Worm (Caenorhabditis elegans) whole organism, young adult: ENCODE results near the gene F37B12.1.

Experiments
- B0019.2 ChIP-seq: fragments of 200-800 bp; sonication (Bioruptor generic); conservative IDR thresholded peaks from 2 replicates; pipeline ENCODE4 v1.3.6; 2022; ENCODE audit warnings: missing genetic modification reagents, missing genetic modification characterization, missing compliant biosample characterization
- D2030.7 ChIP-seq: fragments of 200-800 bp; sonication (Bioruptor generic); IDR thresholded peaks from 2 replicates; pipeline ENCODE4 v1.3.6; 2022; ENCODE audit warnings: missing genetic modification reagents, missing genetic modification characterization, missing compliant biosample characterization
- F22D6.2 ChIP-seq: sonication (generic microtip); optimal IDR thresholded peaks from 2 replicates; lab custom pipeline; 2016; ENCODE audit warnings: mild to moderate bottlenecking, missing genetic modification characterization, missing compliant biosample characterization
- F33H1.4 ChIP-seq: fragments of 200-800 bp; sonication (Bioruptor generic); IDR thresholded peaks from 2 replicates; pipeline ENCODE4 v1.3.6; 2022; ENCODE audit warnings: missing genetic modification reagents, missing genetic modification characterization, missing compliant biosample characterization
- F37B4.10 ChIP-seq: fragments of 200-800 bp; sonication (Bioruptor generic); IDR thresholded peaks from 2 replicates; pipeline ENCODE4 v1.3.6; 2022; ENCODE audit warnings: missing genetic modification characterization, missing compliant biosample characterization
- F55B11.4 ChIP-seq: sonication (generic microtip); optimal IDR thresholded peaks from 2 replicates; lab custom pipeline; 2016; ENCODE audit warnings: missing compliant biosample characterization, missing genetic modification characterization, borderline replicate concordance; ENCODE audit not compliant: insufficient read depth
- F57C9.4 ChIP-seq: sonication (generic microtip); optimal IDR thresholded peaks from 2 replicates; lab custom pipeline; 2017; ENCODE audit warnings: mild to moderate bottlenecking, missing genetic modification characterization, missing compliant biosample characterization
- K11D2.4 ChIP-seq: fragments of 200-800 bp; sonication (Bioruptor generic); IDR thresholded peaks from 2 replicates; pipeline ENCODE4 v1.3.6; 2022; ENCODE audit warnings: missing genetic modification reagents, missing genetic modification characterization, missing compliant biosample characterization
- Y53G8AR.9 ChIP-seq: fragments of 200-800 bp; sonication (Bioruptor generic); conservative IDR thresholded peaks from 2 replicates; pipeline ENCODE4 v1.3.6; 2022; ENCODE audit warnings: missing genetic modification reagents, missing genetic modification characterization, missing compliant biosample characterization
- Y95B8A.8 ChIP-seq: fragments of 200-800 bp; sonication (Bioruptor generic); IDR thresholded peaks from 2 replicates; pipeline ENCODE4 v1.3.6; 2022; ENCODE audit warnings: missing genetic modification reagents, missing genetic modification characterization, missing compliant biosample characterization
- ama-1 ChIP-seq, 3 experiments: fragments of 150-350 bp in 1 of 3; sonication (generic microtip) in 2 of 3; optimal IDR thresholded peaks; 2 replicates each; lab custom pipeline; 2014 to 2018; ENCODE audit warnings: missing biosample characterization in 2 of 3, missing genetic modification characterization in 2 of 3, missing genetic modification reagents in 2 of 3
- athp-1 ChIP-seq: sonication (generic microtip); optimal IDR thresholded peaks from 2 replicates; lab custom pipeline; 2017; ENCODE audit warnings: mild to moderate bottlenecking, missing genetic modification characterization, missing compliant biosample characterization
- attf-3 ChIP-seq: fragments of 200-800 bp; sonication (Bioruptor generic); conservative IDR thresholded peaks from 2 replicates; pipeline ENCODE4 v1.3.6; 2022; ENCODE audit warnings: missing genetic modification reagents, missing genetic modification characterization, missing compliant biosample characterization
- attf-5 ChIP-seq: fragments of 200-800 bp; sonication (Bioruptor generic); optimal IDR thresholded peaks from 2 replicates; lab custom pipeline; 2018; ENCODE audit warnings: mild to moderate bottlenecking, missing genetic modification characterization, missing compliant biosample characterization
- attf-6 ChIP-seq: fragments of 200-800 bp; sonication (Bioruptor generic); IDR thresholded peaks from 2 replicates; pipeline ENCODE4 v1.3.6; 2022; ENCODE audit warnings: missing genetic modification reagents, missing genetic modification characterization, missing compliant biosample characterization
- bed-1 ChIP-seq: fragments of 200-800 bp; sonication (Bioruptor generic); IDR thresholded peaks from 2 replicates; pipeline ENCODE4 v1.3.6; 2022; ENCODE audit warnings: missing genetic modification reagents, missing genetic modification characterization, missing compliant biosample characterization
- cebp-2 ChIP-seq: fragments of 200-800 bp; sonication (Bioruptor generic); IDR thresholded peaks from 2 replicates; pipeline ENCODE4 v1.3.6; 2022; ENCODE audit warnings: missing genetic modification characterization, missing compliant biosample characterization
- ceh-100 ChIP-seq: fragments of 200-800 bp; sonication (Bioruptor generic); IDR thresholded peaks from 2 replicates; pipeline ENCODE4 v1.3.6; 2022; ENCODE audit warnings: missing genetic modification reagents, missing genetic modification characterization, missing compliant biosample characterization
- ceh-27 ChIP-seq: fragments of 200-800 bp; sonication (Bioruptor generic); optimal IDR thresholded peaks from 2 replicates; lab custom pipeline; 2018; ENCODE audit warnings: mild to moderate bottlenecking, missing genetic modification characterization, moderate library complexity, missing compliant biosample characterization
- ceh-40 ChIP-seq: fragments of 200-800 bp; sonication (Bioruptor generic); IDR thresholded peaks from 2 replicates; pipeline ENCODE4 v1.3.6; 2022; ENCODE audit warnings: missing genetic modification characterization, missing compliant biosample characterization
- ceh-79 ChIP-seq: sonication (generic microtip); optimal IDR thresholded peaks from 2 replicates; lab custom pipeline; 2017; ENCODE audit warnings: mild to moderate bottlenecking, missing genetic modification characterization, missing compliant biosample characterization
- ceh-91 ChIP-seq: fragments of 200-800 bp; sonication (Bioruptor generic); IDR thresholded peaks from 2 replicates; pipeline ENCODE4 v1.3.6; 2022; ENCODE audit warnings: missing genetic modification reagents, missing genetic modification characterization, missing compliant biosample characterization
- chd-7 ChIP-seq: sonication (generic microtip); optimal IDR thresholded peaks from 2 replicates; lab custom pipeline; 2016; ENCODE audit warnings: mild to moderate bottlenecking, missing genetic modification characterization, moderate library complexity, missing compliant biosample characterization
- dox-1 ChIP-seq: fragments of 200-800 bp; sonication (Bioruptor generic); IDR thresholded peaks from 2 replicates; pipeline ENCODE4 v1.3.6; 2022; ENCODE audit warnings: missing genetic modification reagents, missing genetic modification characterization, missing compliant biosample characterization
- efl-1 ChIP-seq: fragments of 150-350 bp; optimal IDR thresholded peaks from 2 replicates; lab custom pipeline; 2014; ENCODE audit warnings: missing biosample characterization, missing genetic modification reagents, missing genetic modification characterization
- egl-44 ChIP-seq: fragments of 200-800 bp; sonication (Bioruptor generic); IDR thresholded peaks from 2 replicates; pipeline ENCODE4 v1.3.6; 2022; ENCODE audit warnings: missing genetic modification reagents, missing genetic modification characterization, missing compliant biosample characterization
- egrh-3 ChIP-seq: fragments of 200-800 bp; sonication (Bioruptor generic); IDR thresholded peaks from 2 replicates; pipeline ENCODE4 v1.3.6; 2022; ENCODE audit warnings: missing genetic modification reagents, missing genetic modification characterization, missing compliant biosample characterization
- ekl-4 ChIP-seq: fragments of 200-800 bp; sonication (Bioruptor generic); IDR thresholded peaks from 2 replicates; pipeline ENCODE4 v1.3.6; 2022; ENCODE audit warnings: missing genetic modification reagents, missing genetic modification characterization, missing compliant biosample characterization
- gei-17 ChIP-seq: fragments of 200-800 bp; sonication (Bioruptor generic); optimal IDR thresholded peaks from 2 replicates; lab custom pipeline; 2018; ENCODE audit warnings: mild to moderate bottlenecking, missing genetic modification characterization, missing compliant biosample characterization
- hmg-20 ChIP-seq: fragments of 200-800 bp; sonication (Bioruptor generic); IDR thresholded peaks from 2 replicates; pipeline ENCODE4 v1.3.6; 2022; ENCODE audit warnings: missing genetic modification reagents, missing genetic modification characterization, missing compliant biosample characterization
- let-526 ChIP-seq: fragments of 200-800 bp; sonication (Bioruptor generic); IDR thresholded peaks from 2 replicates; pipeline ENCODE4 v1.3.6; 2022; ENCODE audit warnings: missing genetic modification reagents, missing genetic modification characterization, missing compliant biosample characterization
- lin-40 ChIP-seq: sonication (generic microtip); optimal IDR thresholded peaks from 2 replicates; lab custom pipeline; 2016; ENCODE audit warnings: missing genetic modification characterization, mild to moderate bottlenecking, missing compliant biosample characterization, missing genotype, missing genetic modification reagents
- lin-54 ChIP-seq: fragments of 200-800 bp; sonication (Bioruptor generic); optimal IDR thresholded peaks from 2 replicates; lab custom pipeline; 2018; ENCODE audit warnings: mild to moderate bottlenecking, missing genetic modification characterization, missing compliant biosample characterization
- lir-1 ChIP-seq: fragments of 200-800 bp; sonication (Bioruptor generic); conservative IDR thresholded peaks from 2 replicates; pipeline ENCODE4 v1.3.6; 2022; ENCODE audit warnings: missing genetic modification reagents, missing genetic modification characterization, missing compliant biosample characterization
- lsl-1 ChIP-seq: fragments of 200-800 bp; sonication (Bioruptor generic); optimal IDR thresholded peaks from 2 replicates; lab custom pipeline; 2018; ENCODE audit warnings: mild to moderate bottlenecking, missing genetic modification characterization, moderate library complexity, missing compliant biosample characterization
- madf-6 ChIP-seq: fragments of 200-800 bp; sonication (Bioruptor generic); IDR thresholded peaks from 2 replicates; pipeline ENCODE4 v1.3.6; 2022; ENCODE audit warnings: missing genetic modification reagents, missing genetic modification characterization, missing compliant biosample characterization
- madf-8 ChIP-seq: fragments of 200-800 bp; sonication (Bioruptor generic); conservative IDR thresholded peaks from 2 replicates; pipeline ENCODE4 v1.3.6; 2022; ENCODE audit warnings: missing genetic modification reagents, missing genetic modification characterization, missing compliant biosample characterization
- mcd-1 ChIP-seq: fragments of 200-800 bp; sonication (Bioruptor generic); IDR thresholded peaks from 2 replicates; pipeline ENCODE4 v1.3.6; 2022; ENCODE audit warnings: missing genetic modification reagents, missing genetic modification characterization, missing compliant biosample characterization
- mel-28 ChIP-seq: sonication (generic microtip); optimal IDR thresholded peaks from 2 replicates; lab custom pipeline; 2016; ENCODE audit warnings: borderline replicate concordance, mild to moderate bottlenecking, missing genetic modification characterization, missing compliant biosample characterization
- nhr-120 ChIP-seq: fragments of 200-800 bp; sonication (Bioruptor generic); IDR thresholded peaks from 2 replicates; pipeline ENCODE4 v1.3.6; 2022; ENCODE audit warnings: missing genetic modification characterization, missing compliant biosample characterization
- nhr-27 ChIP-seq: fragments of 200-800 bp; sonication (Bioruptor generic); optimal IDR thresholded peaks from 2 replicates; lab custom pipeline; 2018; ENCODE audit warnings: mild to moderate bottlenecking, missing genetic modification characterization, moderate library complexity, missing compliant biosample characterization
- nhr-90 ChIP-seq: sonication (generic microtip); optimal IDR thresholded peaks from 2 replicates; lab custom pipeline; 2016; ENCODE audit warnings: missing genotype, mild to moderate bottlenecking, missing genetic modification characterization, missing compliant biosample characterization
- pbrm-1 ChIP-seq: fragments of 200-800 bp; sonication (Bioruptor generic); IDR thresholded peaks from 2 replicates; pipeline ENCODE4 v1.3.6; 2022; ENCODE audit warnings: missing genetic modification reagents, missing genetic modification characterization, missing compliant biosample characterization
- repo-1 ChIP-seq: sonication (generic microtip); optimal IDR thresholded peaks from 2 replicates; lab custom pipeline; 2017; ENCODE audit warnings: mild to moderate bottlenecking, missing genetic modification characterization, missing compliant biosample characterization
- snpc-4 ChIP-seq, 5 experiments: fragments of 150-350 bp in 1 of 5; sonication (generic microtip) in 4 of 5; optimal IDR thresholded peaks; 2 replicates each; lab custom pipeline; 2014 to 2018; ENCODE audit warnings: missing genetic modification characterization in 5 of 5, missing biosample characterization in 3 of 5, antibody characterized with exemption in 2 of 5, mild to moderate bottlenecking in 2 of 5, missing compliant biosample characterization in 2 of 5, missing genotype in 2 of 5, moderate library complexity in 2 of 5, missing genetic modification reagents in 1 of 5
- zfh-2 ChIP-seq: fragments of 200-800 bp; sonication (Bioruptor generic); conservative IDR thresholded peaks from 2 replicates; pipeline ENCODE4 v1.3.6; 2022; ENCODE audit warnings: missing genetic modification reagents, missing genetic modification characterization, missing compliant biosample characterization
- ztf-25 ChIP-seq: fragments of 200-800 bp; sonication (Bioruptor generic); IDR thresholded peaks from 2 replicates; pipeline ENCODE4 v1.3.6; 2022; ENCODE audit warnings: missing genetic modification reagents, missing genetic modification characterization, missing compliant biosample characterization

Gene F37B12.1

ce11 chrII:9056215-9056819 lies 27.2 kb upstream of the F37B12.1 start (continued):
- TF ChIP-seq ceh-40 (GFP tag; lab: Robert Waterston, UW) (0 out of 2 replicates have a peak, but pooled peaks have one; percentile 27), lsl-1 (peak; percentile 57), lir-1 (GFP tag; lab: Robert Waterston, UW) (no peak), F37B4.10 (no peak), let-526 (GFP tag; lab: Robert Waterston, UW) (no peak), attf-5 (peak; percentile 34), F57C9.4 (tag; lab: Kevin White, UChicago) (no peak), egl-44 (peak; percentile 55; the same call in 1 of the 2 replicates), nhr-27 (no peak), madf-8 (GFP tag; lab: Robert Waterston, UW) (0 out of 2 replicates have a peak, but pooled peaks have one; percentile 20), nhr-120 (GFP tag; lab: Robert Waterston, UW) (no peak), cebp-2 (peak; percentile 82; the same call in 1 of the 2 replicates), snpc-4 (GFP tag; optimal IDR thresholded peaks at IDR 0.05; lab: Kevin White, UChicago) (peak; percentile 41), snpc-4 (tag; optimal IDR thresholded peaks at IDR 0.05; lab: Kevin White, UChicago) (peak in 2 of 4 experiments; percentile 24 to 57), B0019.2 (no peak), D2030.7 (GFP tag; lab: Robert Waterston, UW) (peak; percentile 60; the same call in 1 of the 2 replicates), pbrm-1 (GFP tag; lab: Robert Waterston, UW) (peak; percentile 80; the same call in 1 of the 2 replicates), mel-28 (tag; lab: Kevin White, UChicago) (no peak), ceh-79 (tag; lab: Kevin White, UChicago) (no peak), F33H1.4 (GFP tag; lab: Robert Waterston, UW) (peak; percentile 49), Y53G8AR.9 (GFP tag; lab: Robert Waterston, UW) (peak; percentile 84), Y95B8A.8 (GFP tag; lab: Robert Waterston, UW) (peak; percentile 44; the same call in 1 of the 2 replicates), F22D6.2 (tag; lab: Kevin White, UChicago) (no peak), ztf-25 (GFP tag; lab: Robert Waterston, UW) (no peak), madf-6 (GFP tag; lab: Robert Waterston, UW) (peak; percentile 82), nhr-90 (tag; lab: Kevin White, UChicago) (peak; percentile 29), F55B11.4 (tag; lab: Kevin White, UChicago) (no peak), ceh-100 (GFP tag; lab: Robert Waterston, UW) (peak; percentile 60; the same call in 1 of the 2 replicates), repo-1 (tag; lab: Kevin White, UChicago) (peak; percentile 7), ceh-27 (no peak), ama-1 (optimal IDR thresholded peaks at IDR 0.05; lab: Kevin White, UChicago) (no peak), ama-1 (GFP tag; optimal IDR thresholded peaks at IDR 0.05; lab: Kevin White, UChicago) (peak in 1 of 2 experiments; percentile 93), ekl-4 (GFP tag; lab: Robert Waterston, UW) (peak; percentile 87), K11D2.4 (GFP tag; lab: Robert Waterston, UW) (no peak), attf-3 (GFP tag; lab: Robert Waterston, UW) (no peak), attf-6 (GFP tag; lab: Robert Waterston, UW) (peak; percentile 83), zfh-2 (peak; percentile 42; the same call in 1 of the 2 replicates), hmg-20 (GFP tag; lab: Robert Waterston, UW) (no peak), dox-1 (GFP tag; lab: Robert Waterston, UW) (peak; percentile 58), efl-1 (no peak), ceh-91 (GFP tag; lab: Robert Waterston, UW) (0 out of 2 replicates have a peak, but pooled peaks have one; percentile 18), mcd-1 (GFP tag; lab: Robert Waterston, UW) (peak; percentile 43), egrh-3 (GFP tag; lab: Robert Waterston, UW) (no peak), athp-1 (tag; lab: Kevin White, UChicago) (peak; percentile 81), bed-1 (GFP tag; lab: Robert Waterston, UW) (no peak), chd-7 (tag; lab: Kevin White, UChicago) (no peak), gei-17 (no peak), lin-40 (tag; lab: Kevin White, UChicago) (no peak), lin-54 (peak; percentile 87)
